Fruit fly (Drosophila melanogaster) whole organism, prepupa: ENCODE results near the gene alpha-Spec.
A peak's percentile ranks its signal among the peaks of the same experiment; 100 is the strongest.

Experiments
- Blimp-1 ChIP-seq: fragments of 200-800 bp; sonication (Bioruptor generic); optimal IDR thresholded peaks from 3 replicates; lab custom pipeline; 2017; ENCODE audit warnings: missing biosample characterization, missing genetic modification characterization, mild to moderate bottlenecking, moderate library complexity, missing genetic modification reagents
- CG10631 ChIP-seq: fragments of 200-800 bp; sonication (Bioruptor generic); optimal IDR thresholded peaks from 2 replicates; lab custom pipeline; 2016; ENCODE audit warnings: missing biosample characterization, missing genetic modification characterization
- CG11294 ChIP-seq: fragments of 200-800 bp; sonication (Bioruptor generic); IDR thresholded peaks from 2 replicates; pipeline ENCODE4 v1.3.6; 2022; ENCODE audit warnings: missing biosample characterization, missing genetic modification characterization
- CG11762 ChIP-seq: fragments of 200-800 bp; sonication (Bioruptor generic); optimal IDR thresholded peaks from 3 replicates; lab custom pipeline; 2016; ENCODE audit warnings: missing biosample characterization, missing genetic modification characterization; ENCODE audit not compliant: insufficient read depth
- CG1621 ChIP-seq: fragments of 200-800 bp; sonication (Bioruptor generic); optimal IDR thresholded peaks from 3 replicates; lab custom pipeline; 2018; ENCODE audit warnings: missing biosample characterization, mild to moderate bottlenecking, missing genetic modification characterization
- CG3032 ChIP-seq: fragments of 200-800 bp; optimal IDR thresholded peaks from 2 replicates; lab custom pipeline; 2019; ENCODE audit warnings: missing biosample characterization, mild to moderate bottlenecking, missing genetic modification characterization, moderate library complexity
- CG31627 ChIP-seq: fragments of 200-800 bp; sonication (Bioruptor generic); optimal IDR thresholded peaks from 3 replicates; lab custom pipeline; 2016; ENCODE audit warnings: missing biosample characterization, missing genetic modification characterization
- CG32006 ChIP-seq: fragments of 200-800 bp; sonication (Bioruptor generic); optimal IDR thresholded peaks from 3 replicates; lab custom pipeline; 2017; ENCODE audit warnings: missing biosample characterization, mild to moderate bottlenecking, missing genetic modification characterization
- CG34406 ChIP-seq: fragments of 200-800 bp; sonication (Bioruptor generic); optimal IDR thresholded peaks from 3 replicates; lab custom pipeline; 2016; ENCODE audit warnings: missing biosample characterization, missing genetic modification characterization
- CG3919 ChIP-seq: fragments of 200-800 bp; sonication (Bioruptor generic); optimal IDR thresholded peaks from 3 replicates; lab custom pipeline; 2016; ENCODE audit warnings: missing biosample characterization, missing genetic modification characterization
- CG4318 ChIP-seq: fragments of 200-800 bp; sonication (Bioruptor generic); optimal IDR thresholded peaks from 3 replicates; lab custom pipeline; 2017; ENCODE audit warnings: missing biosample characterization, mild to moderate bottlenecking, missing genetic modification characterization
- CG6163 ChIP-seq: fragments of 200-800 bp; sonication (Bioruptor generic); IDR thresholded peaks from 3 replicates; pipeline ENCODE4 v1.3.6; 2022; ENCODE audit warnings: missing biosample characterization, missing genetic modification characterization
- CG6276 ChIP-seq: fragments of 200-800 bp; sonication (Bioruptor generic); optimal IDR thresholded peaks from 2 replicates; lab custom pipeline; 2017; ENCODE audit warnings: missing biosample characterization, mild to moderate bottlenecking, missing genetic modification characterization
- CG6808 ChIP-seq: fragments of 200-800 bp; sonication (Bioruptor generic); optimal IDR thresholded peaks from 3 replicates; lab custom pipeline; 2017; ENCODE audit warnings: missing biosample characterization, missing genetic modification characterization, mild to moderate bottlenecking, moderate library complexity, missing genetic modification reagents
- CG6854 ChIP-seq: fragments of 200-800 bp; sonication (Bioruptor generic); optimal IDR thresholded peaks from 2 replicates; lab custom pipeline; 2017; ENCODE audit warnings: missing biosample characterization, mild to moderate bottlenecking, missing genetic modification characterization
- CG8319 ChIP-seq: fragments of 200-800 bp; sonication (Bioruptor generic); optimal IDR thresholded peaks from 3 replicates; lab custom pipeline; 2016; ENCODE audit warnings: missing biosample characterization, missing genetic modification characterization
- CG8632 ChIP-seq: fragments of 200-800 bp; sonication (Bioruptor generic); optimal IDR thresholded peaks from 3 replicates; lab custom pipeline; 2016; ENCODE audit warnings: missing biosample characterization, missing genetic modification characterization
- CG9139 ChIP-seq: fragments of 200-800 bp; sonication (Bioruptor generic); optimal IDR thresholded peaks from 3 replicates; lab custom pipeline; 2017; ENCODE audit warnings: missing biosample characterization, mild to moderate bottlenecking, missing genetic modification characterization
- Eip75B ChIP-seq: fragments of 200-800 bp; sonication (Bioruptor generic); optimal IDR thresholded peaks from 3 replicates; lab custom pipeline; 2016; ENCODE audit warnings: missing biosample characterization, missing genetic modification characterization
- Eip78C ChIP-seq: fragments of 200-800 bp; sonication (Bioruptor generic); peaks from one replicate; lab custom pipeline; 2016; ENCODE audit warnings: missing biosample characterization, missing genetic modification characterization
- Ets96B ChIP-seq: fragments of 200-800 bp; optimal IDR thresholded peaks from 2 replicates; lab custom pipeline; 2019; ENCODE audit warnings: missing biosample characterization, mild to moderate bottlenecking, missing genetic modification characterization, moderate library complexity
- Gug ChIP-seq: fragments of 200-800 bp; sonication (Bioruptor generic); IDR thresholded peaks from 2 replicates; pipeline ENCODE4 v1.3.6; 2022; ENCODE audit warnings: missing biosample characterization, missing genetic modification characterization
- Hr38 ChIP-seq: sonication (Bioruptor generic); optimal IDR thresholded peaks from 2 replicates; lab custom pipeline; 2016; ENCODE audit warnings: missing biosample characterization, missing genetic modification characterization
- Hr39 ChIP-seq: fragments of 200-800 bp; sonication (Bioruptor generic); optimal IDR thresholded peaks from 2 replicates; lab custom pipeline; 2016; ENCODE audit warnings: missing biosample characterization, missing genetic modification characterization
- Hr4 ChIP-seq: fragments of 200-800 bp; sonication (Bioruptor generic); optimal IDR thresholded peaks from 3 replicates; lab custom pipeline; 2016; ENCODE audit warnings: missing biosample characterization, missing genetic modification characterization
- Lpt ChIP-seq: fragments of 200-800 bp; sonication (Bioruptor generic); optimal IDR thresholded peaks from 3 replicates; lab custom pipeline; 2016; ENCODE audit warnings: missing biosample characterization, missing genetic modification characterization
- Met ChIP-seq: fragments of 200-800 bp; sonication (Bioruptor generic); optimal IDR thresholded peaks from 3 replicates; lab custom pipeline; 2016; ENCODE audit warnings: missing biosample characterization, missing genetic modification characterization
- OdsH ChIP-seq: fragments of 200-800 bp; sonication (Bioruptor generic); optimal IDR thresholded peaks from 3 replicates; lab custom pipeline; 2016; ENCODE audit warnings: missing biosample characterization, missing genetic modification characterization
- Smox ChIP-seq: fragments of 200-800 bp; sonication (Bioruptor generic); optimal IDR thresholded peaks from 3 replicates; lab custom pipeline; 2016; ENCODE audit warnings: missing biosample characterization, missing genetic modification characterization
- Sox102F ChIP-seq: fragments of 200-800 bp; sonication (Bioruptor generic); optimal IDR thresholded peaks from 2 replicates; lab custom pipeline; 2016; ENCODE audit warnings: missing biosample characterization, mild to moderate bottlenecking, missing genetic modification characterization
- Sox14 ChIP-seq: fragments of 200-800 bp; sonication (Bioruptor generic); optimal IDR thresholded peaks from 3 replicates; lab custom pipeline; 2016; ENCODE audit warnings: missing biosample characterization, missing genetic modification characterization
- achi ChIP-seq: fragments of 200-800 bp; sonication (Bioruptor generic); optimal IDR thresholded peaks from 3 replicates; lab custom pipeline; 2016; ENCODE audit warnings: missing biosample characterization, missing genetic modification characterization
- acj6 ChIP-seq: fragments of 200-800 bp; sonication (Bioruptor generic); optimal IDR thresholded peaks from 3 replicates; lab custom pipeline; 2016; ENCODE audit warnings: missing biosample characterization, missing genetic modification characterization
- cyc ChIP-seq: fragments of 200-800 bp; sonication (Bioruptor generic); optimal IDR thresholded peaks from 3 replicates; lab custom pipeline; 2016; ENCODE audit warnings: missing biosample characterization, missing genetic modification characterization
- dac ChIP-seq: fragments of 200-800 bp; sonication (Bioruptor generic); optimal IDR thresholded peaks from 2 replicates; lab custom pipeline; 2017; ENCODE audit warnings: missing biosample characterization, mild to moderate bottlenecking, missing genetic modification characterization
- dsx ChIP-seq: fragments of 200-800 bp; optimal IDR thresholded peaks from 3 replicates; lab custom pipeline; 2019; ENCODE audit warnings: missing biosample characterization, mild to moderate bottlenecking, missing genetic modification characterization, moderate library complexity; ENCODE audit not compliant: poor library complexity, severe bottlenecking
- esn ChIP-seq: fragments of 200-800 bp; sonication (Bioruptor generic); optimal IDR thresholded peaks from 2 replicates; lab custom pipeline; 2016; ENCODE audit warnings: missing biosample characterization, mild to moderate bottlenecking, missing genetic modification characterization, moderate library complexity
- fkh ChIP-seq: fragments of 200-800 bp; sonication (Bioruptor generic); optimal IDR thresholded peaks from 3 replicates; lab custom pipeline; 2017; ENCODE audit warnings: missing biosample characterization, mild to moderate bottlenecking, missing genetic modification characterization, moderate library complexity
- lz ChIP-seq: fragments of 200-800 bp; sonication (Bioruptor generic); optimal IDR thresholded peaks from 3 replicates; lab custom pipeline; 2016; ENCODE audit warnings: missing biosample characterization, missing genetic modification characterization
- net ChIP-seq: fragments of 200-800 bp; sonication (Bioruptor generic); optimal IDR thresholded peaks from 3 replicates; lab custom pipeline; 2016; ENCODE audit warnings: missing biosample characterization, missing genetic modification characterization
- pdm3 ChIP-seq: fragments of 200-800 bp; sonication (Bioruptor generic); optimal IDR thresholded peaks from 3 replicates; lab custom pipeline; 2016; ENCODE audit warnings: missing biosample characterization, missing genetic modification characterization
- salr ChIP-seq, 2 experiments: fragments of 200-800 bp; sonication (Bioruptor generic); optimal IDR thresholded peaks; 3 replicates each; lab custom pipeline; 2016 to 2018; ENCODE audit warnings: missing biosample characterization in 2 of 2, missing genetic modification characterization in 2 of 2, mild to moderate bottlenecking in 1 of 2
- spab ChIP-seq: fragments of 200-800 bp; sonication (Bioruptor generic); optimal IDR thresholded peaks from 2 replicates; lab custom pipeline; 2017; ENCODE audit warnings: missing biosample characterization, mild to moderate bottlenecking, missing genetic modification characterization, missing genetic modification reagents
- ss ChIP-seq, 2 experiments: fragments of 200-800 bp; sonication (Bioruptor generic); optimal IDR thresholded peaks; 2 replicates in 1 of 2; 3 replicates in 1 of 2; lab custom pipeline; 2017 to 2018; ENCODE audit warnings: mild to moderate bottlenecking in 2 of 2, missing biosample characterization in 2 of 2, missing genetic modification characterization in 2 of 2, moderate library complexity in 1 of 2
- svp ChIP-seq: fragments of 200-800 bp; sonication (Bioruptor generic); peaks from one replicate; lab custom pipeline; 2016; ENCODE audit warnings: missing biosample characterization, missing genetic modification characterization
- topi ChIP-seq: fragments of 200-800 bp; sonication (Bioruptor generic); optimal IDR thresholded peaks from 3 replicates; lab custom pipeline; 2016; ENCODE audit warnings: missing biosample characterization, missing genetic modification characterization
- vri ChIP-seq: fragments of 200-800 bp; sonication (Bioruptor generic); optimal IDR thresholded peaks from 3 replicates; lab custom pipeline; 2016; ENCODE audit warnings: missing biosample characterization, mild to moderate bottlenecking, missing genetic modification characterization

Gene alpha-Spec

DNA sequence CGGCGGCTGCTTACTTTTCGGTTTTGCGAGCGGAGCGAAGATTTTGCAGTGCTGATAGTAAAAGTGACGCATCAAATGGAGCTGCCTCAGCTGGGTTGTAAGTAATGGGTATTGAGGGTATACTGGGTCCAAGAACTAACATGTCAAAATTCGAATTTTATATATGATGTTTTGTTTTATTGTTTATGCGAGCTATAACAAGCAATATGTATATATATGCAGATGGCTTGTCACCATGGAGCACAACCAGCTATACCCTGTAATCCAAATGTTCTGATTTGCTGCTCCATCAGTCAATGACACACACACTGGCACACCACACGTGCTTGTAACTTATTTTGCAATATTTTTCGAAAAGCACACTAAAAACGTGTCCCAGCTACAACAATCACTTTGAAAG is 34.4 kb upstream of the alpha-Spec start (continued):
- TF ChIP-seq CG3919 (GFP tag; lab: Kevin White, UChicago) (peak; percentile 63), Hr38 (GFP tag; lab: Kevin White, UChicago) (no peak), CG6276 (GFP tag; lab: Kevin White, UChicago) (peak; percentile 53), CG4318 (GFP tag; lab: Kevin White, UChicago) (peak; percentile 50), net (peak; percentile 74), cyc (peak; percentile 62), CG11294 (GFP tag; lab: Robert Waterston, UW) (peak; percentile 74), CG31627 (GFP tag; lab: Kevin White, UChicago) (peak; percentile 73), CG8632 (GFP tag; lab: Kevin White, UChicago) (peak; percentile 38), CG34406 (GFP tag; lab: Kevin White, UChicago) (peak; percentile 51), CG11762 (GFP tag; lab: Kevin White, UChicago) (peak; percentile 34), pdm3 (GFP tag; lab: Kevin White, UChicago) (peak; percentile 68), CG32006 (GFP tag; lab: Kevin White, UChicago) (peak; percentile 71), Met (GFP tag; lab: Kevin White, UChicago) (peak; percentile 79), dac (peak; percentile 9), lz (GFP tag; lab: Kevin White, UChicago) (peak; percentile 71), CG10631 (GFP tag; lab: Kevin White, UChicago) (peak; percentile 66), Sox102F (GFP tag; lab: Kevin White, UChicago) (peak; percentile 69), acj6 (GFP tag; lab: Kevin White, UChicago) (peak; percentile 77), Sox14 (peak; percentile 80), ss (GFP tag; optimal IDR thresholded peaks at IDR 0.05; lab: Kevin White, UChicago) (peak in 1 of 2 experiments; percentile 11), CG6808 (peak; percentile 28), Lpt (GFP tag; lab: Kevin White, UChicago) (peak; percentile 68), CG6163 (peak; percentile 84), achi (GFP tag; lab: Kevin White, UChicago) (peak; percentile 59), svp (GFP tag; lab: Kevin White, UChicago) (peak; percentile 81), Gug (GFP tag; lab: Robert Waterston, UW) (peak; percentile 75), Blimp-1 (no peak), salr (GFP tag; optimal IDR thresholded peaks at IDR 0.05; lab: Kevin White, UChicago) (peak in 1 of 2 experiments; percentile 69)

DNA sequence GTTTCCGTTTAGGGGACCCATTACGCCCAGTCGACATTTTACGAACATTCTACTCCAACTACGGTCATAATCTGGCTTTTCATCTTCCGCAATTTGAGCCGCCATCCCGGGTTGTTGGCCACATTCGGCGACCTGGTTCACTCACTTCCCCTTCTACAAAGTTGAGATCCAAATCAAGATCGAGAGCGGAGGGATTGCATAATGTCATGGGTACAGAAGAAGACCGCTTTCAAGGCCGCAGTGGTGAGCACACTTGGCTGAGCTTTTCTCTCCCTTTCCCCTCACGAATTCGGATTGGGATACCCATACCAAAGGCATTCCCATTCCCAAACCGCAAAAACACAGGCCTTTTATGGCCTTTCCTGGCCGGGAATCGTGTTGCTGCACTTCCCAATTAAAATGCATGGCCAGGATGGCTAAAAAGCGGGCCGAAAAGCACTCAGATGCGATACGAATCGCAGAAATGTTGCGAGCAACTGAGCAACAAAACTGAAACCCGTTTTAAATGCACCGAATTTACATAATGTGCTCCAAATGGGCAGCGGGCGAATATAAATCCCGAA is 32.8 kb upstream of the alpha-Spec start:
- TF ChIP-seq CG10631 (GFP tag; lab: Kevin White, UChicago) (no peak), Smox (no peak), Eip75B (GFP tag; lab: Kevin White, UChicago) (peak; percentile 32), CG3032 (tag; lab: Kevin White, UChicago) (no peak), CG6808 (no peak), CG4318 (GFP tag; lab: Kevin White, UChicago) (no peak), Ets96B (tag; lab: Kevin White, UChicago) (no peak), CG8319 (no peak), svp (GFP tag; lab: Kevin White, UChicago) (no peak), CG1621 (peak; percentile 22), esn (no peak), Blimp-1 (peak; percentile 58), vri (peak; percentile 93), Hr4 (GFP tag; lab: Kevin White, UChicago) (no peak), CG32006 (GFP tag; lab: Kevin White, UChicago) (no peak), OdsH (GFP tag; lab: Kevin White, UChicago) (no peak), fkh (GFP tag; lab: Kevin White, UChicago) (no peak), Met (GFP tag; lab: Kevin White, UChicago) (no peak), acj6 (GFP tag; lab: Kevin White, UChicago) (no peak), Eip78C (peak; percentile 52), spab (GFP tag; lab: Kevin White, UChicago) (no peak), ss (GFP tag; optimal IDR thresholded peaks at IDR 0.05; lab: Kevin White, UChicago) (peak in 1 of 2 experiments; percentile 20), Gug (GFP tag; lab: Robert Waterston, UW) (no peak), salr (GFP tag; optimal IDR thresholded peaks at IDR 0.05; lab: Kevin White, UChicago) (no peak), CG6163 (peak; percentile 54; the same call in 2 of the 3 replicates), pdm3 (GFP tag; lab: Kevin White, UChicago) (no peak), CG6276 (GFP tag; lab: Kevin White, UChicago) (no peak), cyc (no peak), CG6854 (GFP tag; lab: Kevin White, UChicago) (peak; percentile 67), CG9139 (GFP tag; lab: Kevin White, UChicago) (no peak), dac (no peak), topi (GFP tag; lab: Kevin White, UChicago) (no peak), dsx (GFP tag; lab: Kevin White, UChicago) (peak; percentile 6), Hr39 (GFP tag; lab: Kevin White, UChicago) (peak; percentile 10)
